Worm (Caenorhabditis elegans) whole organism, L3 larva: ENCODE measurements around the gene Y54G2A.76.

Source experiments
- R02D3.7 ChIP-seq: fragments of 150-350 bp; optimal IDR thresholded peaks from 2 replicates; lab custom pipeline; 2014; ENCODE audit warnings: missing biosample characterization, missing genetic modification characterization
- ZK546.5 ChIP-seq: sonication (generic microtip); optimal IDR thresholded peaks from 2 replicates; lab custom pipeline; 2017; ENCODE audit warnings: missing biosample characterization, missing genetic modification characterization
- aly-2 ChIP-seq: fragments of 150-350 bp; optimal IDR thresholded peaks from 2 replicates; lab custom pipeline; 2014; ENCODE audit warnings: missing biosample characterization, missing genetic modification characterization
- ceh-28 ChIP-seq: fragments of 150-350 bp; optimal IDR thresholded peaks from 2 replicates; lab custom pipeline; 2014; ENCODE audit warnings: missing biosample characterization, missing genetic modification reagents, missing genetic modification characterization
- ceh-82 ChIP-seq: fragments of 150-350 bp; optimal IDR thresholded peaks from 2 replicates; lab custom pipeline; 2014; ENCODE audit warnings: missing biosample characterization, missing genetic modification characterization
- ceh-9 ChIP-seq: sonication (generic microtip); optimal IDR thresholded peaks from 2 replicates; lab custom pipeline; 2018; ENCODE audit warnings: missing biosample characterization, missing genetic modification characterization
- daf-12 ChIP-seq: fragments of 150-350 bp; optimal IDR thresholded peaks from 2 replicates; lab custom pipeline; 2014; ENCODE audit warnings: missing biosample characterization, missing genetic modification reagents, missing genetic modification characterization
- egl-27 ChIP-seq: sonication (generic microtip); optimal IDR thresholded peaks from 4 replicates; lab custom pipeline; 2017; ENCODE audit warnings: missing biosample characterization, missing genetic modification reagents, missing genetic modification characterization
- egl-5 ChIP-seq: fragments of 150-350 bp; optimal IDR thresholded peaks from 2 replicates; lab custom pipeline; 2017; ENCODE audit warnings: missing biosample characterization, missing genetic modification reagents, missing genetic modification characterization, inconsistent platforms
- elt-1 ChIP-seq: fragments of 150-350 bp; optimal IDR thresholded peaks from 2 replicates; lab custom pipeline; 2014; ENCODE audit warnings: missing biosample characterization, missing genetic modification characterization
- elt-3 ChIP-seq, 3 experiments: fragments of 150-350 bp in 1 of 3; sonication (generic microtip) in 2 of 3; optimal IDR thresholded peaks; 2 replicates in 2 of 3; 4 replicates in 1 of 3; lab custom pipeline; 2014 to 2017; ENCODE audit warnings: missing biosample characterization in 3 of 3, missing genetic modification characterization in 3 of 3
- eor-1 ChIP-seq, 2 experiments: fragments of 150-350 bp; optimal IDR thresholded peaks; 2 replicates each; lab custom pipeline; 2014 to 2018; ENCODE audit warnings: missing biosample characterization in 2 of 2, missing genetic modification characterization in 2 of 2
- fkh-10 ChIP-seq: sonication (generic microtip); optimal IDR thresholded peaks from 2 replicates; lab custom pipeline; 2017; ENCODE audit warnings: missing biosample characterization, missing genetic modification reagents, missing genetic modification characterization
- fkh-2 ChIP-seq: fragments of 150-350 bp; optimal IDR thresholded peaks from 2 replicates; lab custom pipeline; 2014; ENCODE audit warnings: missing biosample characterization, missing genetic modification reagents, missing genetic modification characterization
- fos-1 ChIP-seq: fragments of 150-350 bp; optimal IDR thresholded peaks from 2 replicates; lab custom pipeline; 2014; ENCODE audit warnings: missing biosample characterization, missing genetic modification characterization
- hmg-11 ChIP-seq: sonication (generic microtip); optimal IDR thresholded peaks from 2 replicates; lab custom pipeline; 2016; ENCODE audit warnings: missing genetic modification characterization, missing compliant biosample characterization
- jun-1 ChIP-seq: fragments of 150-350 bp; optimal IDR thresholded peaks from 2 replicates; lab custom pipeline; 2014; ENCODE audit warnings: missing biosample characterization, missing genetic modification reagents, missing genetic modification characterization
- lin-15B ChIP-seq: fragments of 150-350 bp; optimal IDR thresholded peaks from 2 replicates; lab custom pipeline; 2014; ENCODE audit warnings: missing biosample characterization, missing genetic modification characterization
- lsy-12 ChIP-seq: sonication (generic microtip); optimal IDR thresholded peaks from 2 replicates; lab custom pipeline; 2016; ENCODE audit warnings: mild to moderate bottlenecking, missing genetic modification characterization, missing compliant biosample characterization
- mdl-1 ChIP-seq: fragments of 150-350 bp; optimal IDR thresholded peaks from 2 replicates; lab custom pipeline; 2014; ENCODE audit warnings: missing biosample characterization, missing genetic modification characterization
- mml-1 ChIP-seq: fragments of 150-350 bp; sonication (generic microtip); optimal IDR thresholded peaks from 3 replicates; lab custom pipeline; 2014; ENCODE audit warnings: missing biosample characterization, missing genetic modification characterization
- nfya-1 ChIP-seq: sonication (generic microtip); optimal IDR thresholded peaks from 2 replicates; lab custom pipeline; 2017; ENCODE audit warnings: missing genetic modification characterization, mild to moderate bottlenecking, missing compliant biosample characterization, antibody characterized with exemption, moderate library complexity; ENCODE audit not compliant: insufficient read depth
- nhr-12 ChIP-seq: fragments of 150-350 bp; optimal IDR thresholded peaks from 2 replicates; lab custom pipeline; 2014; ENCODE audit warnings: missing biosample characterization, missing genetic modification characterization
- nhr-23 ChIP-seq: fragments of 150-350 bp; optimal IDR thresholded peaks from 2 replicates; lab custom pipeline; 2014; ENCODE audit warnings: missing biosample characterization, missing genetic modification reagents, missing genetic modification characterization
- nhr-237 ChIP-seq: fragments of 150-350 bp; optimal IDR thresholded peaks from 2 replicates; lab custom pipeline; 2014; ENCODE audit warnings: missing biosample characterization, missing genetic modification characterization
- nhr-28 ChIP-seq: fragments of 150-350 bp; optimal IDR thresholded peaks from 2 replicates; lab custom pipeline; 2014; ENCODE audit warnings: missing biosample characterization, missing genetic modification characterization
- nhr-43 ChIP-seq: sonication (generic microtip); optimal IDR thresholded peaks from 2 replicates; lab custom pipeline; 2016; ENCODE audit warnings: mild to moderate bottlenecking, missing genetic modification characterization, missing compliant biosample characterization; ENCODE audit not compliant: poor library complexity, severe bottlenecking
- pha-4 ChIP-seq: fragments of 150-350 bp; optimal IDR thresholded peaks from 2 replicates; lab custom pipeline; 2014; ENCODE audit warnings: missing biosample characterization, missing genetic modification reagents, missing genetic modification characterization
- pqm-1 ChIP-seq: fragments of 150-350 bp; optimal IDR thresholded peaks from 2 replicates; lab custom pipeline; 2017; ENCODE audit warnings: missing biosample characterization, missing genetic modification characterization, inconsistent platforms
- sea-2 ChIP-seq: fragments of 150-350 bp; sonication (generic microtip); optimal IDR thresholded peaks from 4 replicates; lab custom pipeline; 2014; ENCODE audit warnings: missing biosample characterization, missing genetic modification reagents, missing genetic modification characterization
- skn-1 ChIP-seq: fragments of 150-350 bp; optimal IDR thresholded peaks from 2 replicates; lab custom pipeline; 2014; ENCODE audit warnings: missing biosample characterization, missing genetic modification characterization
- snpc-4 ChIP-seq: fragments of 150-350 bp; optimal IDR thresholded peaks from 2 replicates; lab custom pipeline; 2014; ENCODE audit warnings: missing biosample characterization, missing genetic modification characterization
- tbx-2 ChIP-seq: sonication (generic microtip); optimal IDR thresholded peaks from 2 replicates; lab custom pipeline; 2016; ENCODE audit warnings: mild to moderate bottlenecking, missing genetic modification characterization, missing compliant biosample characterization
- unc-39 ChIP-seq: sonication (generic microtip); optimal IDR thresholded peaks from 4 replicates; lab custom pipeline; 2017; ENCODE audit warnings: missing biosample characterization, missing genetic modification characterization
- unc-62 ChIP-seq: fragments of 150-350 bp; sonication (generic microtip); optimal IDR thresholded peaks from 4 replicates; lab custom pipeline; 2014; ENCODE audit warnings: missing biosample characterization, missing genetic modification reagents, missing genetic modification characterization
- ztf-4 ChIP-seq: fragments of 150-350 bp; optimal IDR thresholded peaks from 2 replicates; lab custom pipeline; 2014; ENCODE audit warnings: missing biosample characterization, missing genetic modification characterization

Y54G2A.76 gene

ce11 chrIV:2809208-2809607, at the start of gene Y54G2A.76:
TSS of gene Y54G2A.76 (plus strand) at chrIV:2809410.
- TF ChIP-seq nhr-23 (tag; lab: Kevin White, UChicago): peak; percentile 32
- no peak for TF ChIP-seq mml-1 (tag; lab: Kevin White, UChicago)

- TF ChIP-seq ceh-9 (tag; lab: Kevin White, UChicago): no peak
- TF ChIP-seq nhr-23 (tag; lab: Kevin White, UChicago): no peak
- TF ChIP-seq hmg-11 (tag; lab: Kevin White, UChicago): no peak
- no peak for TF ChIP-seq pqm-1 (tag; lab: Kevin White, UChicago)
- TF ChIP-seq unc-39 (tag; lab: Kevin White, UChicago): no peak
- TF ChIP-seq elt-3 (tag; optimal IDR thresholded peaks at IDR 0.05; lab: Kevin White, UChicago): no peak
- no peak for TF ChIP-seq jun-1 (tag; lab: Kevin White, UChicago)
- no peak for TF ChIP-seq lsy-12 (tag; lab: Kevin White, UChicago)
- TF ChIP-seq tbx-2: no peak
- TF ChIP-seq sea-2 (GFP tag; lab: Kevin White, UChicago): no peak
- TF ChIP-seq unc-62 (GFP tag; lab: Kevin White, UChicago): no peak
- no peak for TF ChIP-seq egl-27 (tag; lab: Kevin White, UChicago)
- no peak for TF ChIP-seq nfya-1 (tag; lab: Kevin White, UChicago)
- TF ChIP-seq egl-5 (tag; lab: Kevin White, UChicago): no peak
- no peak for TF ChIP-seq ZK546.5 (tag; lab: Kevin White, UChicago)
- no peak for TF ChIP-seq skn-1 (tag; lab: Kevin White, UChicago)
- TF ChIP-seq mdl-1 (tag; lab: Kevin White, UChicago): no peak
- TF ChIP-seq, all 47 proteins: peak for 0
These were observed 47.7 kb upstream of the Y54G2A.76 start for ce11 chrIV:2761477-2761876.

ce11 chrIV:2762380-2762779, 46.8 kb upstream of the Y54G2A.76 start, which contains the start of gene Y54G2A.77:
TSS of gene Y54G2A.77 (plus strand) at chrIV:2762680.
- no peak for TF ChIP-seq nhr-23 (tag; lab: Kevin White, UChicago)
- no peak for TF ChIP-seq daf-12 (tag; lab: Kevin White, UChicago)
- TF ChIP-seq aly-2 (tag; lab: Kevin White, UChicago): no peak
- no peak for TF ChIP-seq fkh-2 (tag; lab: Kevin White, UChicago)
- no peak for TF ChIP-seq nfya-1 (tag; lab: Kevin White, UChicago)
- TF ChIP-seq sea-2 (GFP tag; lab: Kevin White, UChicago): no peak
- no peak for TF ChIP-seq lin-15B (tag; lab: Kevin White, UChicago)
- TF ChIP-seq hmg-11 (tag; lab: Kevin White, UChicago): no peak
- TF ChIP-seq mml-1 (tag; lab: Kevin White, UChicago): no peak
- TF ChIP-seq egl-27 (tag; lab: Kevin White, UChicago): no peak
- TF ChIP-seq eor-1 (tag; optimal IDR thresholded peaks at IDR 0.05; lab: Kevin White, UChicago): no peak
- TF ChIP-seq ztf-4 (tag; lab: Kevin White, UChicago): no peak

ce11 chrIV:2764160-2764559, 45.0 kb upstream of the Y54G2A.76 start:
- no peak for TF ChIP-seq jun-1 (tag; lab: Kevin White, UChicago)
- no peak for TF ChIP-seq ceh-28
- TF ChIP-seq fkh-10 (GFP tag; lab: Kevin White, UChicago): no peak
- no peak for TF ChIP-seq eor-1 (tag; optimal IDR thresholded peaks at IDR 0.05; lab: Kevin White, UChicago)
- TF ChIP-seq fos-1 (tag; lab: Kevin White, UChicago): no peak
- TF ChIP-seq, all 47 proteins: peak for 0

- TF ChIP-seq nhr-43 (no peak), nhr-12 (tag; lab: Kevin White, UChicago) (no peak), ceh-82 (no peak), daf-12 (tag; lab: Kevin White, UChicago) (no peak), mdl-1 (tag; lab: Kevin White, UChicago) (no peak), ZK546.5 (tag; lab: Kevin White, UChicago) (no peak), nhr-237 (tag; lab: Kevin White, UChicago) (no peak), elt-1 (tag; lab: Kevin White, UChicago) (no peak), fkh-2 (tag; lab: Kevin White, UChicago) (no peak), nhr-28 (no peak), pha-4 (no peak), snpc-4 (no peak), unc-39 (tag; lab: Kevin White, UChicago) (no peak), R02D3.7 (tag; lab: Kevin White, UChicago) (no peak)
These were observed 44.0 kb upstream of the Y54G2A.76 start for ce11 chrIV:2765048-2765708.
